Worm (Caenorhabditis elegans) whole organism, L3 larva: ENCODE measurements around the gene Y73C8C.4.

Source experiments
- ZK546.5 ChIP-seq: sonication (generic microtip); optimal IDR thresholded peaks from 2 replicates; lab custom pipeline; 2017; ENCODE audit warnings: missing biosample characterization, missing genetic modification characterization
- aly-2 ChIP-seq: fragments of 150-350 bp; optimal IDR thresholded peaks from 2 replicates; lab custom pipeline; 2014; ENCODE audit warnings: missing biosample characterization, missing genetic modification characterization
- ama-1 ChIP-seq: fragments of 150-350 bp; optimal IDR thresholded peaks from 2 replicates; lab custom pipeline; 2018
- ceh-16 ChIP-seq: sonication (generic microtip); optimal IDR thresholded peaks from 2 replicates; lab custom pipeline; 2017; ENCODE audit warnings: missing biosample characterization, missing genetic modification characterization
- ceh-28 ChIP-seq: fragments of 150-350 bp; optimal IDR thresholded peaks from 2 replicates; lab custom pipeline; 2014; ENCODE audit warnings: missing biosample characterization, missing genetic modification reagents, missing genetic modification characterization
- ceh-82 ChIP-seq: fragments of 150-350 bp; optimal IDR thresholded peaks from 2 replicates; lab custom pipeline; 2014; ENCODE audit warnings: missing biosample characterization, missing genetic modification characterization
- ceh-9 ChIP-seq: sonication (generic microtip); optimal IDR thresholded peaks from 2 replicates; lab custom pipeline; 2018; ENCODE audit warnings: missing biosample characterization, missing genetic modification characterization
- daf-12 ChIP-seq: fragments of 150-350 bp; optimal IDR thresholded peaks from 2 replicates; lab custom pipeline; 2014; ENCODE audit warnings: missing biosample characterization, missing genetic modification reagents, missing genetic modification characterization
- egl-27 ChIP-seq: sonication (generic microtip); optimal IDR thresholded peaks from 4 replicates; lab custom pipeline; 2017; ENCODE audit warnings: missing biosample characterization, missing genetic modification reagents, missing genetic modification characterization
- egl-5 ChIP-seq: fragments of 150-350 bp; optimal IDR thresholded peaks from 2 replicates; lab custom pipeline; 2017; ENCODE audit warnings: missing biosample characterization, missing genetic modification reagents, missing genetic modification characterization, inconsistent platforms
- elt-1 ChIP-seq: fragments of 150-350 bp; optimal IDR thresholded peaks from 2 replicates; lab custom pipeline; 2014; ENCODE audit warnings: missing biosample characterization, missing genetic modification characterization
- elt-2 ChIP-seq: sonication (generic microtip); optimal IDR thresholded peaks from 2 replicates; lab custom pipeline; 2016; ENCODE audit warnings: missing genetic modification reagents, mild to moderate bottlenecking, missing genetic modification characterization, missing compliant biosample characterization
- elt-3 ChIP-seq, 3 experiments: fragments of 150-350 bp in 1 of 3; sonication (generic microtip) in 2 of 3; optimal IDR thresholded peaks; 2 replicates in 2 of 3; 4 replicates in 1 of 3; lab custom pipeline; 2014 to 2017; ENCODE audit warnings: missing biosample characterization in 3 of 3, missing genetic modification characterization in 3 of 3
- eor-1 ChIP-seq, 2 experiments: fragments of 150-350 bp; optimal IDR thresholded peaks; 2 replicates each; lab custom pipeline; 2014 to 2018; ENCODE audit warnings: missing biosample characterization in 2 of 2, missing genetic modification characterization in 2 of 2
- fos-1 ChIP-seq: fragments of 150-350 bp; optimal IDR thresholded peaks from 2 replicates; lab custom pipeline; 2014; ENCODE audit warnings: missing biosample characterization, missing genetic modification characterization
- jun-1 ChIP-seq: fragments of 150-350 bp; optimal IDR thresholded peaks from 2 replicates; lab custom pipeline; 2014; ENCODE audit warnings: missing biosample characterization, missing genetic modification reagents, missing genetic modification characterization
- lin-15B ChIP-seq: fragments of 150-350 bp; optimal IDR thresholded peaks from 2 replicates; lab custom pipeline; 2014; ENCODE audit warnings: missing biosample characterization, missing genetic modification characterization
- lin-39 ChIP-seq: fragments of 150-350 bp; optimal IDR thresholded peaks from 2 replicates; lab custom pipeline; 2018; ENCODE audit warnings: missing biosample characterization, missing genetic modification reagents, missing genetic modification characterization
- lsy-12 ChIP-seq: sonication (generic microtip); optimal IDR thresholded peaks from 2 replicates; lab custom pipeline; 2016; ENCODE audit warnings: mild to moderate bottlenecking, missing genetic modification characterization, missing compliant biosample characterization
- mdl-1 ChIP-seq: fragments of 150-350 bp; optimal IDR thresholded peaks from 2 replicates; lab custom pipeline; 2014; ENCODE audit warnings: missing biosample characterization, missing genetic modification characterization
- mml-1 ChIP-seq: fragments of 150-350 bp; sonication (generic microtip); optimal IDR thresholded peaks from 3 replicates; lab custom pipeline; 2014; ENCODE audit warnings: missing biosample characterization, missing genetic modification characterization
- nfya-1 ChIP-seq: sonication (generic microtip); optimal IDR thresholded peaks from 2 replicates; lab custom pipeline; 2017; ENCODE audit warnings: missing genetic modification characterization, mild to moderate bottlenecking, missing compliant biosample characterization, antibody characterized with exemption, moderate library complexity; ENCODE audit not compliant: insufficient read depth
- nhr-11 ChIP-seq: fragments of 150-350 bp; optimal IDR thresholded peaks from 2 replicates; lab custom pipeline; 2014; ENCODE audit warnings: missing biosample characterization, missing genetic modification characterization
- nhr-12 ChIP-seq: fragments of 150-350 bp; optimal IDR thresholded peaks from 2 replicates; lab custom pipeline; 2014; ENCODE audit warnings: missing biosample characterization, missing genetic modification characterization
- nhr-237 ChIP-seq: fragments of 150-350 bp; optimal IDR thresholded peaks from 2 replicates; lab custom pipeline; 2014; ENCODE audit warnings: missing biosample characterization, missing genetic modification characterization
- nhr-28 ChIP-seq: fragments of 150-350 bp; optimal IDR thresholded peaks from 2 replicates; lab custom pipeline; 2014; ENCODE audit warnings: missing biosample characterization, missing genetic modification characterization
- nhr-76 ChIP-seq: fragments of 150-350 bp; sonication (generic microtip); optimal IDR thresholded peaks from 5 replicates; lab custom pipeline; 2014; ENCODE audit warnings: missing biosample characterization, missing genetic modification characterization
- nhr-77 ChIP-seq: fragments of 150-350 bp; optimal IDR thresholded peaks from 2 replicates; lab custom pipeline; 2014; ENCODE audit warnings: missing biosample characterization, missing genetic modification characterization
- pha-4 ChIP-seq: fragments of 150-350 bp; optimal IDR thresholded peaks from 2 replicates; lab custom pipeline; 2014; ENCODE audit warnings: missing biosample characterization, missing genetic modification reagents, missing genetic modification characterization
- pqm-1 ChIP-seq: fragments of 150-350 bp; optimal IDR thresholded peaks from 2 replicates; lab custom pipeline; 2017; ENCODE audit warnings: missing biosample characterization, missing genetic modification characterization, inconsistent platforms
- sea-2 ChIP-seq: fragments of 150-350 bp; sonication (generic microtip); optimal IDR thresholded peaks from 4 replicates; lab custom pipeline; 2014; ENCODE audit warnings: missing biosample characterization, missing genetic modification reagents, missing genetic modification characterization
- unc-39 ChIP-seq: sonication (generic microtip); optimal IDR thresholded peaks from 4 replicates; lab custom pipeline; 2017; ENCODE audit warnings: missing biosample characterization, missing genetic modification characterization
- unc-62 ChIP-seq: fragments of 150-350 bp; sonication (generic microtip); optimal IDR thresholded peaks from 4 replicates; lab custom pipeline; 2014; ENCODE audit warnings: missing biosample characterization, missing genetic modification reagents, missing genetic modification characterization
- zag-1 ChIP-seq: fragments of 150-350 bp; optimal IDR thresholded peaks from 2 replicates; lab custom pipeline; 2014; ENCODE audit warnings: missing biosample characterization, missing genetic modification characterization
- ztf-4 ChIP-seq: fragments of 150-350 bp; optimal IDR thresholded peaks from 2 replicates; lab custom pipeline; 2014; ENCODE audit warnings: missing biosample characterization, missing genetic modification characterization

The Y73C8C.4 gene

DNA sequence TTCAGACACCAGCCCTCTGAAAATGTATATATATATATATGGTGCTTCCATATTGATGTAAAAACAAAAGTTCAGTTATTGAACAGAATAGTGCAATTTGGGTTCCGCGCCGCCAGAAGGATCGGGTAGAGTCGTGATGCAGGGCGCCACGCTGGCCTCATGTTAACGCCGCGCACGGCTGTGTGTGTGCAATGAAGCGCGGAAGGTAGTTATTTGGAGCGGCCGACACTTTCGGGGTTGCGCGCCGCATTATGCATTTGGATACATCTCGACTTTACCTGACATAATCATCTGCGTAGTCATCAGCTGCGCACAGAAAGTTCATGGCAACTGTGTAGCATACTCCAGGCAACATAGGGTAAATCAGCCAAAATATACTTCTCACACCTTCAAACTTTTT lies 4.8 kb upstream of the Y73C8C.4 start:
- TF ChIP-seq nhr-237 (tag; lab: Kevin White, UChicago) (no peak), egl-5 (tag; lab: Kevin White, UChicago) (no peak), nhr-12 (tag; lab: Kevin White, UChicago) (no peak), elt-2 (tag; lab: Kevin White, UChicago) (no peak), elt-1 (no peak), ceh-16 (tag; lab: Kevin White, UChicago) (no peak), ama-1 (lab: Kevin White, UChicago) (no peak), eor-1 (tag; optimal IDR thresholded peaks at IDR 0.05; lab: Kevin White, UChicago) (no peak), unc-39 (no peak), nhr-77 (tag; lab: Kevin White, UChicago) (no peak), ZK546.5 (tag; lab: Kevin White, UChicago) (no peak), unc-62 (no peak), nhr-28 (tag; lab: Kevin White, UChicago) (no peak)

DNA sequence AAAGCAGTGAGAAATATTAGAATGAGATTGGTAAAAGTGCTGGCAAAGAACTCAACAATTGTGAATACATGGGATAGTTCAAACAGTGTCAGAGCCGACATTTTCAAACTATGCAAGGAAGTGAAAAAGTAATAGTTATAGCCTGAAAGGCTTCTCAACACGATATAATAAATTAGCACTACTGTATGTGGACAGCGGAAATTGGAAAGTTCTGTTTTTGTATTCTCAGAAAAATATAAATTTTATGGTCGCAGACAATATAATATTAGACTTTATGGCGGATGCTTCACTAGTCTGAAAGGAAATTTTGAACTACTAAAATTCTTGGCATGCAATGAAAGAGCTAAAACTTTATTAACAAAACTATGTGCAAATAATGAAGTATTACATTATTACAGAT lies 3.9 kb upstream of the Y73C8C.4 start, which contains the start of gene str-69:
TSS of gene str-69 (minus strand) at position 101 of the 400 bp plus-strand sequence.
- TF ChIP-seq egl-27 (tag; lab: Kevin White, UChicago) = no peak
- TF ChIP-seq ama-1 (lab: Kevin White, UChicago) = no peak
- no peak for TF ChIP-seq lsy-12 (tag; lab: Kevin White, UChicago)
- TF ChIP-seq nhr-11 (tag; lab: Kevin White, UChicago) = no peak
- TF ChIP-seq ceh-9 = no peak
- no peak for TF ChIP-seq jun-1 (tag; lab: Kevin White, UChicago)
- no peak for TF ChIP-seq elt-3 (tag; optimal IDR thresholded peaks at IDR 0.05; lab: Kevin White, UChicago)
- no peak for TF ChIP-seq mdl-1 (tag; lab: Kevin White, UChicago)
- no peak for TF ChIP-seq lin-39
- no peak for TF ChIP-seq pha-4 (tag; lab: Kevin White, UChicago)
- no peak for TF ChIP-seq daf-12
- no peak for TF ChIP-seq nhr-77 (tag; lab: Kevin White, UChicago)
- no peak for TF ChIP-seq unc-62

ce11 chrV:3104134-3104533 lies 2.2 kb upstream of the Y73C8C.4 start, which contains the start of gene str-66:
str-66 (minus strand) TSS chrV:3104234.
- TF ChIP-seq ceh-28 (no peak), ceh-16 (tag; lab: Kevin White, UChicago) (no peak), aly-2 (no peak), fos-1 (no peak), elt-1 (no peak), sea-2 (no peak), ztf-4 (tag; lab: Kevin White, UChicago) (no peak), nhr-12 (tag; lab: Kevin White, UChicago) (no peak), lin-15B (tag; lab: Kevin White, UChicago) (no peak), elt-2 (tag; lab: Kevin White, UChicago) (no peak), nfya-1 (tag; lab: Kevin White, UChicago) (no peak), zag-1 (tag; lab: Kevin White, UChicago) (no peak), egl-27 (tag; lab: Kevin White, UChicago) (no peak), nhr-11 (tag; lab: Kevin White, UChicago) (no peak), lin-39 (no peak), ceh-9 (no peak), pqm-1 (tag; lab: Kevin White, UChicago) (no peak), eor-1 (tag; optimal IDR thresholded peaks at IDR 0.05; lab: Kevin White, UChicago) (no peak), pha-4 (tag; lab: Kevin White, UChicago) (no peak), nhr-76 (tag; lab: Kevin White, UChicago) (no peak)
- TF ChIP-seq, all 47 proteins: peak for 0

DNA sequence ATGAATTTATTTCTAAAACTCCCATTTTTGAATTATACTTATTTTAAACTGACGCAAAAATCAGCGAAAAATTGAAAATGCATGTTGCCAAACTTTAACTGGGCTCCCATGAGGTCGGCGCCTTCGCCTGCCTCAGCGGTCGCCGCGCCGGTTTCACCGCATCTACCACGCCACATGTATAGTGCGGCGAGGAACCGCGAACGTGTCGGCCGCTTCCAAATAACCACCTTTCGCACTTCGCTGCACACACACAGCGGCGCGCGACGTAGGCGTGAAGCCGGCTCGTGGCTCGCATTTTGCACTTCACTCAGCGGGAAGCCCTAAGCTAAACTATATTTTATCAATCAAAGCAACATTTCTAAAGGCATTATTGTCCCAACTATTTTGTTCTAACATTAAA lies 1.4 kb downstream of the Y73C8C.4 start:
- no peak for TF ChIP-seq nhr-12 (tag; lab: Kevin White, UChicago)
- no peak for TF ChIP-seq ceh-82 (tag; lab: Kevin White, UChicago)
- TF ChIP-seq eor-1 (tag; optimal IDR thresholded peaks at IDR 0.05; lab: Kevin White, UChicago) = no peak
- no peak for TF ChIP-seq pqm-1 (tag; lab: Kevin White, UChicago)
- no peak for TF ChIP-seq unc-62

ce11 chrV:3094351-3094750 lies 7.6 kb downstream of the Y73C8C.4 start, which contains the start of gene cyp-33C9:
cyp-33C9 (minus strand) TSS chrV:3094561.
- TF ChIP-seq daf-12 (no peak), mml-1 (tag; lab: Kevin White, UChicago) (no peak), pha-4 (tag; lab: Kevin White, UChicago) (peak; percentile 59), elt-2 (tag; lab: Kevin White, UChicago) (peak; percentile 20), egl-27 (tag; lab: Kevin White, UChicago) (no peak), nhr-237 (tag; lab: Kevin White, UChicago) (no peak)
